Worm (Caenorhabditis elegans) whole organism, midembryonic: ENCODE measurements around the gene taf-8.

Experiments
- T22C8.4 ChIP-seq: fragments of 200-800 bp; sonication (Bioruptor generic); IDR thresholded peaks from 2 replicates; pipeline ENCODE4 v1.3.6; 2022; ENCODE audit warnings: missing genetic modification characterization, missing compliant biosample characterization
- cog-1 ChIP-seq: sonication (generic microtip); optimal IDR thresholded peaks from 2 replicates; lab custom pipeline; 2016; ENCODE audit warnings: missing genetic modification characterization, missing compliant biosample characterization
- ref-1 ChIP-seq: fragments of 200-800 bp; sonication (Bioruptor generic); conservative IDR thresholded peaks from 2 replicates; pipeline ENCODE4 v1.3.6; 2022; ENCODE audit warnings: missing genetic modification reagents, missing genetic modification characterization, missing compliant biosample characterization
- tab-1 ChIP-seq: fragments of 200-800 bp; sonication (Bioruptor generic); IDR thresholded peaks from 2 replicates; pipeline ENCODE4 v1.3.6; 2022; ENCODE audit warnings: missing genetic modification characterization, missing compliant biosample characterization
- ztf-23 ChIP-seq: fragments of 200-800 bp; sonication (Bioruptor generic); IDR thresholded peaks from 2 replicates; pipeline ENCODE4 v1.3.6; 2022; ENCODE audit warnings: missing genetic modification reagents, missing genetic modification characterization, missing compliant biosample characterization

DNA sequence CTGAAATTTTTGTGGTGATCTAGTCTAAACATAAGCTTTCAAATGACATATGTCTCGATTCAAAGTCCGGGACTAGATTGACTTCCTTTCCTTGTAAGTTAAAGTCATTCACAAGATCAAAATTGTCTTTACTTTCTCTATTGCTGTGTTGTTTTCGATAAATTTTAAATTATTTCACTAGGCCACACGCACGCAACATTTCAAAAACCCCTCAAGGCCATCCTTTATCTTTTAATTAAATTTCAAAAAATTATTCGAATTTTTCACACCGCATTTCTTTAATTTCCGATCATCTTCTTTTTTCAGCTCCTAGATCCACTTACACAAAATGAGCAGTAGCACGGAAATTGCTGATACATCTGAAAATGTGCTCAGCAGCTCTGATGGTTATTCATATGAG lies 32.8 kb upstream of the taf-8 start, which contains the start of gene ZK1307.7:
- no peak for TF ChIP-seq tab-1
- no peak for TF ChIP-seq T22C8.4 (GFP tag; lab: Robert Waterston, UW)
- TF ChIP-seq ztf-23 (GFP tag; lab: Robert Waterston, UW): no peak
- TF ChIP-seq cog-1: no peak
- no peak for TF ChIP-seq ref-1 (GFP tag; lab: Robert Waterston, UW)
